Fruit fly (Drosophila melanogaster): ENCODE data around the gene CG17380.

Gene CG17380

DNA sequence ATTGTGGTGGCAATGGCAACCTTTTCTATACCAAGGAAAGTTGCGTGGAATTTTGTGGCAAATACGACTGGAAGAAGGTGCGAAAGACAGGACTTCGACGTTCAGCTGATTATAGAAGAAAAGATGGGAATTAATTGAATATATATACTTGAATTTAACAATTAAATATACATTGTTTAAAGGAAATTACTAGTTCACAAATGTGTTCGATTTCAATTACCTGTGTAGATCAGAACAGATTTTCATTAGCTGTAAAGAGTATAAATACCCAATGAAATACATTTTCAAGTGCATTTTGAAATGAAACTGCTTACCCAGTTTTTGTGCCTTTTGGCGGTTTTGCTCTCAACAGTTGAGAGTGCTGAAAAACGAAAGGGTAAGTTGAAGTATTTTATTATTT is 30.1 kb downstream of the CG17380 start, which contains the start of gene CG42828:
Gene CG42828, plus strand, starts transcription at position 301 of the 400 bp plus-strand sequence.
- TF ChIP-seq Hr96 (GFP tag; optimal IDR thresholded peaks at IDR 0.05) (no peak), kay (GFP tag; ENCODE audit: borderline replicate concordance) (no peak), bab1 (GFP tag; optimal IDR thresholded peaks at IDR 0.05) (no peak), cic (GFP tag; optimal IDR thresholded peaks at IDR 0.05) (no peak), toe (GFP tag; optimal IDR thresholded peaks at IDR 0.05) (no peak), cnc (optimal IDR thresholded peaks at IDR 0.05) (no peak)

DNA sequence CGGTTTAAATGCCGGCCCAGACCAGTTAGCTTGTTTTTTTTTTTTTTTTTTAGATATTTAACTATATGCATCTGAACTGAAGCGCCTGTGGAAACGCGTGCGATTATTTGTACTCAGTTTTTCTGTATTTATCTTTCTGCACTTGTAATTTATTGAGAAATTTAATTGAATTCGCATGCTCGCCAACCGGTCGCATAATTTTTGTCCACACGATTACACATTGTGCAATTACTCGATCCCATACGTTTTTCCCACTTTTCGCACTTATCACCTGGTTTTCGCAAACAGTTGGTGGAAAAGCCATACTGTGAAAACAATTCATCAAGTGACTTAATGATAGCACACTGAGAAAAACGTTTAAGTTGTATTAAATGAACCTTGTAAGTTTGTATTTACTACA is 30.9 kb downstream of the CG17380 start, which contains the start of gene CG42827:
Gene CG42827, plus strand, starts transcription at position 301 of the 400 bp plus-strand sequence.
- no peak for TF ChIP-seq kay (GFP tag; ENCODE audit: borderline replicate concordance)
- TF ChIP-seq CG14711 (tag; optimal IDR thresholded peaks at IDR 0.05): no peak
- TF ChIP-seq Clk (GFP tag; optimal IDR thresholded peaks at IDR 0.05): no peak
- no peak for TF ChIP-seq CG1620 (GFP tag; optimal IDR thresholded peaks at IDR 0.05)
- TF ChIP-seq CG11617 (GFP tag; optimal IDR thresholded peaks at IDR 0.05): no peak
- no peak for TF ChIP-seq toe (GFP tag; optimal IDR thresholded peaks at IDR 0.05)
- no peak for TF ChIP-seq cic (GFP tag; optimal IDR thresholded peaks at IDR 0.05)
- TF ChIP-seq CG7101 (tag; optimal IDR thresholded peaks at IDR 0.05): no peak
- TF ChIP-seq CG12768 (GFP tag; optimal IDR thresholded peaks at IDR 0.05): no peak
- TF ChIP-seq CG5204 (GFP tag; optimal IDR thresholded peaks at IDR 0.05): no peak
- no peak for TF ChIP-seq Hr96 (GFP tag; optimal IDR thresholded peaks at IDR 0.05)
- no peak for TF ChIP-seq tj (GFP tag; optimal IDR thresholded peaks at IDR 0.05)
- no peak for TF ChIP-seq CG7045 (GFP tag; optimal IDR thresholded peaks at IDR 0.05)
- TF ChIP-seq cnc (optimal IDR thresholded peaks at IDR 0.05): no peak
- TF ChIP-seq Crg-1 (GFP tag; optimal IDR thresholded peaks at IDR 0.05): no peak
- no peak for TF ChIP-seq Mnt (GFP tag; optimal IDR thresholded peaks at IDR 0.05)
- TF ChIP-seq ovo (GFP tag; optimal IDR thresholded peaks at IDR 0.05): no peak
- no peak for TF ChIP-seq bab1 (GFP tag; optimal IDR thresholded peaks at IDR 0.05)
- TF ChIP-seq CG33017 (tag; optimal IDR thresholded peaks at IDR 0.05): no peak

DNA sequence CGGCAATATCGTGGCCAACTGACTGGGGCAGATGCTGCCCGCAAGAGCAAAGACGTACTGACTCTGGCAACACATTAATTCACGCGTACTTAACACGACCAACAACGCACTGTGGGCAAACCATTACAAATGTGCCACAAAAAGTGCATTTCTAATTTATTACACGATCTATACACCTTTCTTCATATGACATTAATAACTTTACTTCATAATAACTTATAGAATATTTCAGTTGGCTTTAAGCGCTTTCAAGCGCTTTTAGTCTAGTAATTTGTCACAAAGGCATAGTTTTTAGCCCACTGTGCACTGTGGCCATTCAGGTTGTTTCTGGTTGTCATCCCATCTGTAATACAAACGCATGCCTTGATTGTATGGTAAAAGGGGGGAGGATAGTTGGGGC is 35.3 kb downstream of the CG17380 start:
- TF ChIP-seq Mnt (GFP tag; optimal IDR thresholded peaks at IDR 0.05) (no peak), CG7101 (tag; optimal IDR thresholded peaks at IDR 0.05) (no peak), toe (GFP tag; optimal IDR thresholded peaks at IDR 0.05) (no peak), CG11617 (GFP tag; optimal IDR thresholded peaks at IDR 0.05) (no peak), Clk (GFP tag; optimal IDR thresholded peaks at IDR 0.05) (no peak), cnc (optimal IDR thresholded peaks at IDR 0.05) (no peak), bab1 (GFP tag; optimal IDR thresholded peaks at IDR 0.05) (no peak), pad (GFP tag; optimal IDR thresholded peaks at IDR 0.05) (no peak), cic (GFP tag; optimal IDR thresholded peaks at IDR 0.05) (no peak), CG1620 (GFP tag; optimal IDR thresholded peaks at IDR 0.05) (no peak), ovo (GFP tag; optimal IDR thresholded peaks at IDR 0.05) (no peak), Hr96 (GFP tag; optimal IDR thresholded peaks at IDR 0.05) (no peak), CG7045 (GFP tag; optimal IDR thresholded peaks at IDR 0.05) (no peak)

DNA sequence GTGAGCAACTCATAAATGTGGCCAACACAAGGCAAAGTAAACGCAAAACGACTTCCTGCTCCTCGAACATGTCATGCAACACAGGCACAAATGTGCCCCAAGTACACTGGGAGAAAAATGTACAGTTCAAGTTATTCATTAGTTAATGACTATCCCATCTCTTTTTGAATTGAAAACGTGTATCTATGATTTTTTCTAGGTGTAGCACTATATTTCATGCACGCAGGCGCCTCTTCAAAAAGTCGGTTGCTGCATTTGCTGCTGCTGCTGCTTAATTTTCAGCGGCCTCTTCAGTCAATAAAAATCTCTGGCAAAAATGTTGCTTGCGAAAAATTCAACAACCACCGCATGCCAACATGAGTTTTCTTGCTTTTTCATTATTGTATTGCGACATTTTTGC is 36.0 kb downstream of the CG17380 start:
- TF ChIP-seq CG14711 (tag; optimal IDR thresholded peaks at IDR 0.05): no peak
- TF ChIP-seq CG12768 (GFP tag; optimal IDR thresholded peaks at IDR 0.05): no peak
- TF ChIP-seq Mnt (GFP tag; optimal IDR thresholded peaks at IDR 0.05): no peak
- TF ChIP-seq kay (GFP tag; ENCODE audit: borderline replicate concordance): no peak
- no peak for TF ChIP-seq CG5204 (GFP tag; optimal IDR thresholded peaks at IDR 0.05)
- no peak for TF ChIP-seq pad (GFP tag; optimal IDR thresholded peaks at IDR 0.05)
- TF ChIP-seq toe (GFP tag; optimal IDR thresholded peaks at IDR 0.05): no peak
- TF ChIP-seq CG1620 (GFP tag; optimal IDR thresholded peaks at IDR 0.05): no peak
- no peak for TF ChIP-seq cnc (optimal IDR thresholded peaks at IDR 0.05)
- TF ChIP-seq cic (GFP tag; optimal IDR thresholded peaks at IDR 0.05): no peak
- no peak for TF ChIP-seq CG7101 (tag; optimal IDR thresholded peaks at IDR 0.05)
- no peak for TF ChIP-seq bab1 (GFP tag; optimal IDR thresholded peaks at IDR 0.05)
- TF ChIP-seq Hr96 (GFP tag; optimal IDR thresholded peaks at IDR 0.05): no peak
- TF ChIP-seq ovo (GFP tag; optimal IDR thresholded peaks at IDR 0.05): no peak
- TF ChIP-seq tj (GFP tag; optimal IDR thresholded peaks at IDR 0.05): no peak

DNA sequence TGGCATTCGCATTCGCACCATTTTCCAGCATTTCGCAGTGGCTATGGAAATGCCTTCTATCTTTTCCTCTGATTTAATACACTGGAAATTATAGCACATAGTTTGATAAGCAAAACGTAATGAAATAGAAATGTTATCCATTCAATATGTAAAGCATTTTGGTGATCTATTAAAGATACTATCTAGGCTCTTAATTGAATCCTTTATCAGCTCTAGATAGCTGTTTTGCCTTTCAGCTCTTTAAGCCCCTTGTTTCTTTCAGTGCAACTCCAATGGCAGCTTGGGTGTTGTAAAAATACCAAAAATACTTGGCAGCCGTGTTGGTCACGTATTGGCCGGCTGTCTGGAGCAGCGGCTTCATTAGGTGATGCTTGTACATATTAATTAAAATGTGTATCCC is 38.5 kb downstream of the CG17380 start:
- TF ChIP-seq bab1 (GFP tag; optimal IDR thresholded peaks at IDR 0.05) (no peak), CG33017 (tag; optimal IDR thresholded peaks at IDR 0.05) (no peak), cnc (optimal IDR thresholded peaks at IDR 0.05) (no peak), Mnt (GFP tag; optimal IDR thresholded peaks at IDR 0.05) (no peak), toe (GFP tag; optimal IDR thresholded peaks at IDR 0.05) (no peak)

DNA sequence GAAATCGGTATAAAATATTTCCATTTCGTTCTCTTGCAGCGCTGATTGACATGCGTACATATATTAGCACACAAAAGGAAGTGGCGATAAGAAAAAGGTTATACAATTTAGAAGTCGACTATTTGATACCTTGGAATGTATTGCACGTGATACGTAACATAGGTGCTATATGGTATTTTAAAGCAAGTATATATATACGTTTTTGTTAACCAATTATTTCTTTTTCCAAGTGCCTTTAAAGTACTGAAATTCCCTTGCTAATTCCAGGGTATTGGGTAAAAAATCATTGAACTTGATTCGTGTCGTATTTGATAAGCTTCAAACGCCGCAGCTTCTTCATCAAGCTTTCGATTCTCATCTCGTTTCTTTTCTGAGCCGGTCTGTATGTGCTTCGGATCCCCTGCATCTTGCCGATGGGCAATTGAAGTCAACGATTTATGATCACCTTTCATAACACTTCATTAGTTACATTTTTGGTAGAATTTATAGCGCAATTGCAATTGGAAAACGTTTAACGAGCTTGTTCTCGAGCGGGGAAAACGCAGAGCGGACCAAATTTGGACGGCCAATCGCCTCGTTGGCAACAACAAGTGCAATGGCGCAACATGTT is 39.9 kb downstream of the CG17380 start, which contains the start of gene CG4408:
Gene CG4408, minus strand, starts transcription at position 60 of the 610 bp plus-strand sequence.
- TF ChIP-seq tj (GFP tag; optimal IDR thresholded peaks at IDR 0.05) (no peak), ovo (GFP tag; optimal IDR thresholded peaks at IDR 0.05) (no peak), CG11617 (GFP tag; optimal IDR thresholded peaks at IDR 0.05) (peak; percentile 4), CG5204 (GFP tag; optimal IDR thresholded peaks at IDR 0.05) (no peak), Crg-1 (GFP tag; optimal IDR thresholded peaks at IDR 0.05) (peak; percentile 39), kay (GFP tag; ENCODE audit: borderline replicate concordance) (no peak), CG7101 (tag; optimal IDR thresholded peaks at IDR 0.05) (peak; percentile 82), CG33017 (tag; optimal IDR thresholded peaks at IDR 0.05) (peak; percentile 70), Mnt (GFP tag; optimal IDR thresholded peaks at IDR 0.05) (no peak), CG12768 (GFP tag; optimal IDR thresholded peaks at IDR 0.05) (peak; percentile 41), CG14711 (tag; optimal IDR thresholded peaks at IDR 0.05) (peak; percentile 77), cnc (optimal IDR thresholded peaks at IDR 0.05) (no peak), CG1620 (GFP tag; optimal IDR thresholded peaks at IDR 0.05) (peak; percentile 48), bab1 (GFP tag; optimal IDR thresholded peaks at IDR 0.05) (peak; percentile 43), cic (GFP tag; optimal IDR thresholded peaks at IDR 0.05) (no peak), Hr96 (GFP tag; optimal IDR thresholded peaks at IDR 0.05) (peak; percentile 19), pad (GFP tag; optimal IDR thresholded peaks at IDR 0.05) (peak; percentile 57), Clk (GFP tag; optimal IDR thresholded peaks at IDR 0.05) (no peak), toe (GFP tag; optimal IDR thresholded peaks at IDR 0.05) (no peak), CG7045 (GFP tag; optimal IDR thresholded peaks at IDR 0.05) (peak; percentile 27)

All from whole organism, adult.